Fruit fly (Drosophila melanogaster): ENCODE measurements around the gene Syx7.

dm6 chr3L:21490486-21490885 is 44.9 kb downstream of the Syx7 start, which contains the start of gene Neu2:
- no peak for TF ChIP-seq psq (GFP tag; optimal IDR thresholded peaks at IDR 0.05)
- TF ChIP-seq Myc (optimal IDR thresholded peaks at IDR 0.05), result no peak
- no peak for TF ChIP-seq Hr78 (GFP tag; optimal IDR thresholded peaks at IDR 0.05)
- TF ChIP-seq br (GFP tag; optimal IDR thresholded peaks at IDR 0.05), result no peak
- no peak for TF ChIP-seq lola (GFP tag; optimal IDR thresholded peaks at IDR 0.05)
- TF ChIP-seq HLH106 (tag; optimal IDR thresholded peaks at IDR 0.05), result no peak
- TF ChIP-seq fru (GFP tag; optimal IDR thresholded peaks at IDR 0.05), result no peak
